Fruit fly (Drosophila melanogaster) whole organism, embryonic: ENCODE data around the gene CG7860.

ENCODE experiments used
- ATbp ChIP-seq: fragments of 200-800 bp; sonication (Bioruptor generic); optimal IDR thresholded peaks from 2 replicates; lab custom pipeline; 2017; ENCODE audit warnings: missing biosample characterization, mild to moderate bottlenecking, missing genetic modification characterization, missing genetic modification reagents
- Atf-2 ChIP-seq: fragments of 200-800 bp; sonication (Bioruptor generic); optimal IDR thresholded peaks from 2 replicates; lab custom pipeline; 2016; ENCODE audit warnings: missing biosample characterization, missing genetic modification characterization
- B-H1 ChIP-seq: fragments of 200-800 bp; sonication (Bioruptor generic); IDR thresholded peaks from 3 replicates; pipeline ENCODE4 v1.3.6; 2022; ENCODE audit warnings: missing biosample characterization, missing genetic modification characterization
- BtbVII ChIP-seq: fragments of 200-800 bp; sonication (Bioruptor generic); optimal IDR thresholded peaks from 3 replicates; lab custom pipeline; 2017; ENCODE audit warnings: missing biosample characterization, mild to moderate bottlenecking, missing genetic modification characterization
- CG10147 ChIP-seq: fragments of 200-800 bp; sonication (Bioruptor generic); optimal IDR thresholded peaks from 2 replicates; lab custom pipeline; 2019; ENCODE audit warnings: missing biosample characterization, mild to moderate bottlenecking, missing genetic modification characterization, moderate library complexity
- CG12299 ChIP-seq: fragments of 200-800 bp; sonication (Bioruptor generic); optimal IDR thresholded peaks from 2 replicates; lab custom pipeline; 2018; ENCODE audit warnings: missing biosample characterization, mild to moderate bottlenecking, missing genetic modification characterization
- CG12744 ChIP-seq: fragments of 200-800 bp; sonication (Bioruptor generic); optimal IDR thresholded peaks from 2 replicates; lab custom pipeline; 2016; ENCODE audit warnings: missing biosample characterization, missing genetic modification characterization
- CG12769 ChIP-seq: fragments of 200-800 bp; sonication (Bioruptor generic); optimal IDR thresholded peaks from 2 replicates; lab custom pipeline; 2019; ENCODE audit warnings: missing biosample characterization, mild to moderate bottlenecking, missing genetic modification characterization, moderate library complexity
- CG13424 ChIP-seq: fragments of 200-800 bp; sonication (Bioruptor generic); optimal IDR thresholded peaks from 2 replicates; lab custom pipeline; 2019; ENCODE audit warnings: missing biosample characterization, mild to moderate bottlenecking, missing genetic modification characterization, moderate library complexity
- CG14050 ChIP-seq: fragments of 200-800 bp; sonication (Bioruptor generic); IDR thresholded peaks from 3 replicates; pipeline ENCODE4 v1.3.6; 2022; ENCODE audit warnings: missing biosample characterization, missing genetic modification characterization
- CG15514 ChIP-seq: fragments of 200-800 bp; sonication (Bioruptor generic); optimal IDR thresholded peaks from 3 replicates; lab custom pipeline; 2017; ENCODE audit warnings: missing biosample characterization, missing genetic modification characterization, mild to moderate bottlenecking, moderate library complexity, missing genetic modification reagents
- CG17359 ChIP-seq: fragments of 200-800 bp; sonication (Bioruptor generic); optimal IDR thresholded peaks from 3 replicates; lab custom pipeline; 2018; ENCODE audit warnings: missing biosample characterization, mild to moderate bottlenecking, missing genetic modification characterization, moderate library complexity
- CG18599 ChIP-seq: fragments of 200-800 bp; sonication (Bioruptor generic); optimal IDR thresholded peaks from 3 replicates; lab custom pipeline; 2017; ENCODE audit warnings: missing biosample characterization, missing genetic modification characterization, mild to moderate bottlenecking, moderate library complexity, missing genetic modification reagents
- CG2116 ChIP-seq: fragments of 200-800 bp; sonication (Bioruptor generic); optimal IDR thresholded peaks from 3 replicates; lab custom pipeline; 2018; ENCODE audit warnings: missing biosample characterization, mild to moderate bottlenecking, missing genetic modification characterization
- CG33557 ChIP-seq: fragments of 200-800 bp; sonication (Bioruptor generic); optimal IDR thresholded peaks from 2 replicates; lab custom pipeline; 2019; ENCODE audit warnings: missing biosample characterization, mild to moderate bottlenecking, missing genetic modification characterization, moderate library complexity
- CG6175 ChIP-seq: fragments of 200-800 bp; sonication (Bioruptor generic); IDR thresholded peaks from 3 replicates; pipeline ENCODE4 v1.3.6; 2022; ENCODE audit warnings: missing biosample characterization, missing genetic modification characterization
- CG7928 ChIP-seq: fragments of 200-800 bp; sonication (Bioruptor generic); optimal IDR thresholded peaks from 2 replicates; lab custom pipeline; 2017; ENCODE audit warnings: missing biosample characterization, mild to moderate bottlenecking, missing genetic modification characterization
- CG8944 ChIP-seq: fragments of 200-800 bp; sonication (Bioruptor generic); optimal IDR thresholded peaks from 3 replicates; lab custom pipeline; 2016; ENCODE audit warnings: missing biosample characterization, missing genetic modification characterization
- CG9609 ChIP-seq: fragments of 200-800 bp; sonication (Bioruptor generic); optimal IDR thresholded peaks from 3 replicates; lab custom pipeline; 2016; ENCODE audit warnings: missing biosample characterization, missing genetic modification characterization
- Camta ChIP-seq: fragments of 200-800 bp; sonication (Bioruptor generic); optimal IDR thresholded peaks from 2 replicates; lab custom pipeline; 2016; ENCODE audit warnings: missing biosample characterization, missing genetic modification characterization
- CoRest ChIP-seq: fragments of 200-800 bp; sonication (Bioruptor generic); optimal IDR thresholded peaks from 3 replicates; lab custom pipeline; 2018; ENCODE audit warnings: missing biosample characterization, mild to moderate bottlenecking, missing genetic modification characterization, moderate library complexity
- Dbx ChIP-seq: fragments of 200-800 bp; sonication (Bioruptor generic); IDR thresholded peaks from 3 replicates; pipeline ENCODE4 v1.3.6; 2022; ENCODE audit warnings: missing biosample characterization, missing genetic modification characterization
- Dek ChIP-seq: fragments of 200-800 bp; sonication (Bioruptor generic); optimal IDR thresholded peaks from 3 replicates; lab custom pipeline; 2019; ENCODE audit warnings: missing biosample characterization, mild to moderate bottlenecking, missing genetic modification characterization, moderate library complexity
- Dip2 ChIP-seq: fragments of 200-800 bp; sonication (Bioruptor generic); IDR thresholded peaks from 2 replicates; pipeline ENCODE4 v1.3.6; 2022; ENCODE audit warnings: missing biosample characterization, missing genetic modification characterization
- Ets97D ChIP-seq: fragments of 200-800 bp; sonication (Bioruptor generic); optimal IDR thresholded peaks from 3 replicates; lab custom pipeline; 2016; ENCODE audit warnings: missing biosample characterization, missing genetic modification characterization
- Fer2 ChIP-seq: fragments of 200-800 bp; sonication (Bioruptor generic); optimal IDR thresholded peaks from 2 replicates; lab custom pipeline; 2018; ENCODE audit warnings: missing biosample characterization, mild to moderate bottlenecking, missing genetic modification characterization, moderate library complexity
- Fer3 ChIP-seq: fragments of 200-800 bp; sonication (Bioruptor generic); optimal IDR thresholded peaks from 2 replicates; lab custom pipeline; 2018; ENCODE audit warnings: missing biosample characterization, mild to moderate bottlenecking, missing genetic modification characterization, moderate library complexity
- H15 ChIP-seq: fragments of 200-800 bp; sonication (Bioruptor generic); IDR thresholded peaks from 3 replicates; pipeline ENCODE4 v1.3.6; 2022; ENCODE audit warnings: missing biosample characterization, missing genetic modification characterization
- HmgZ ChIP-seq: fragments of 200-800 bp; sonication (Bioruptor generic); optimal IDR thresholded peaks from 2 replicates; lab custom pipeline; 2018; ENCODE audit warnings: missing biosample characterization, mild to moderate bottlenecking, missing genetic modification characterization
- Hr3 ChIP-seq: fragments of 200-800 bp; sonication (Bioruptor generic); optimal IDR thresholded peaks from 3 replicates; lab custom pipeline; 2016; ENCODE audit warnings: missing biosample characterization, missing genetic modification characterization
- Kr ChIP-seq: fragments of 200-800 bp; sonication (Bioruptor generic); optimal IDR thresholded peaks from 2 replicates; lab custom pipeline; 2017; ENCODE audit warnings: missing biosample characterization, mild to moderate bottlenecking, missing genetic modification characterization
- NfI ChIP-seq: fragments of 200-800 bp; sonication (Bioruptor generic); optimal IDR thresholded peaks from 3 replicates; lab custom pipeline; 2018; ENCODE audit warnings: missing biosample characterization, mild to moderate bottlenecking, missing genetic modification characterization, moderate library complexity
- Oaz ChIP-seq: fragments of 200-800 bp; sonication (Bioruptor generic); IDR thresholded peaks from 2 replicates; pipeline ENCODE4 v1.3.6; 2022; ENCODE audit warnings: missing biosample characterization, missing genetic modification characterization
- Oli ChIP-seq: fragments of 200-800 bp; sonication (Bioruptor generic); optimal IDR thresholded peaks from 2 replicates; lab custom pipeline; 2018; ENCODE audit warnings: missing biosample characterization, mild to moderate bottlenecking, missing genetic modification characterization, moderate library complexity
- Poxn ChIP-seq: fragments of 200-800 bp; sonication (Bioruptor generic); IDR thresholded peaks from 2 replicates; pipeline ENCODE4 v1.3.6; 2022; ENCODE audit warnings: missing biosample characterization, missing genetic modification characterization
- Xrp1 ChIP-seq: fragments of 200-800 bp; sonication (Bioruptor generic); IDR thresholded peaks from 2 replicates; pipeline ENCODE4 v1.3.6; 2022; ENCODE audit warnings: missing biosample characterization, missing genetic modification characterization
- az2 ChIP-seq: fragments of 200-800 bp; sonication (Bioruptor generic); optimal IDR thresholded peaks from 3 replicates; lab custom pipeline; 2016; ENCODE audit warnings: missing biosample characterization, missing genetic modification characterization
- bcd ChIP-seq: fragments of 200-800 bp; sonication (Bioruptor generic); optimal IDR thresholded peaks from 2 replicates; lab custom pipeline; 2017; ENCODE audit warnings: missing biosample characterization, mild to moderate bottlenecking, missing genetic modification characterization
- cato ChIP-seq: fragments of 200-800 bp; sonication (Bioruptor generic); optimal IDR thresholded peaks from 2 replicates; lab custom pipeline; 2016; ENCODE audit warnings: missing biosample characterization, missing genetic modification characterization, borderline replicate concordance
- chif ChIP-seq, 2 experiments: fragments of 200-800 bp; sonication (Bioruptor generic); optimal IDR thresholded peaks; 3 replicates each; lab custom pipeline; 2016; ENCODE audit warnings: missing biosample characterization in 2 of 2, missing genetic modification characterization in 2 of 2
- dimm ChIP-seq: fragments of 200-800 bp; sonication (Bioruptor generic); IDR thresholded peaks from 2 replicates; pipeline ENCODE4 v1.3.6; 2022; ENCODE audit warnings: missing biosample characterization, missing genetic modification characterization
- dysf ChIP-seq: fragments of 200-800 bp; sonication (Bioruptor generic); IDR thresholded peaks from 3 replicates; pipeline ENCODE4 v1.3.6; 2022; ENCODE audit warnings: missing biosample characterization, missing genetic modification characterization
- eve ChIP-seq, 2 experiments: fragments of >200 bp; optimal IDR thresholded peaks; 2 replicates each; lab custom pipeline; 2017; ENCODE audit warnings: missing biosample characterization in 2 of 2, missing genetic modification characterization in 2 of 2
- org-1 ChIP-seq: fragments of 200-800 bp; sonication (Bioruptor generic); optimal IDR thresholded peaks from 2 replicates; lab custom pipeline; 2017; ENCODE audit warnings: missing biosample characterization, missing genetic modification characterization
- peb ChIP-seq: fragments of 200-800 bp; sonication (Bioruptor generic); IDR thresholded peaks from 2 replicates; pipeline ENCODE4 v1.3.6; 2022; ENCODE audit warnings: missing biosample characterization, missing genetic modification characterization
- pho ChIP-seq: fragments of 200-800 bp; sonication (Bioruptor generic); optimal IDR thresholded peaks from 2 replicates; lab custom pipeline; 2016; ENCODE audit warnings: missing biosample characterization, missing genetic modification characterization
- ro ChIP-seq: fragments of 200-800 bp; sonication (Bioruptor generic); IDR thresholded peaks from 2 replicates; pipeline ENCODE4 v1.3.6; 2022; ENCODE audit warnings: missing biosample characterization, missing genetic modification characterization
- row ChIP-seq: fragments of 200-800 bp; sonication (Bioruptor generic); IDR thresholded peaks from 3 replicates; pipeline ENCODE4 v1.3.6; 2022; ENCODE audit warnings: missing biosample characterization, missing genetic modification characterization
- stc ChIP-seq: fragments of 200-800 bp; sonication (Bioruptor generic); IDR thresholded peaks from 2 replicates; pipeline ENCODE4 v1.3.6; 2022; ENCODE audit warnings: missing biosample characterization, missing genetic modification characterization
- vfl ChIP-seq: fragments of 200-800 bp; sonication (Bioruptor generic); optimal IDR thresholded peaks from 2 replicates; lab custom pipeline; 2016; ENCODE audit warnings: missing biosample characterization, missing genetic modification characterization
- vvl ChIP-seq: fragments of 200-800 bp; sonication (Bioruptor generic); IDR thresholded peaks from 2 replicates; pipeline ENCODE4 v1.3.6; 2022; ENCODE audit warnings: missing biosample characterization, missing genetic modification characterization

Gene CG7860

dm6 chrX:15599697-15600096 lies 30.9 kb downstream of the CG7860 start (continued):
- TF ChIP-seq CG6175 (GFP tag; lab: Robert Waterston, UW) = 0 out of 3 replicates have a peak, but pooled peaks have one; percentile 14
- peak; percentile 66 for TF ChIP-seq CG13424 (tag; lab: Kevin White, UChicago)
- TF ChIP-seq CG9609 (GFP tag; lab: Kevin White, UChicago) = peak; percentile 51
- peak; percentile 32 for TF ChIP-seq Atf-2 (GFP tag; lab: Kevin White, UChicago)
- TF ChIP-seq org-1 (GFP tag; lab: Kevin White, UChicago) = peak; percentile 30
- peak; percentile 67 for TF ChIP-seq row (GFP tag; lab: Robert Waterston, UW)
- peak; percentile 26; the same call in 1 of the 2 replicates for TF ChIP-seq ro (GFP tag; lab: Robert Waterston, UW)
- TF ChIP-seq CG7928 (GFP tag; lab: Kevin White, UChicago) = peak; percentile 14
- peak; percentile 79 for TF ChIP-seq dysf (GFP tag; lab: Robert Waterston, UW)
- peak; percentile 13 for TF ChIP-seq vfl (GFP tag; lab: Kevin White, UChicago)
- peak; percentile 45 for TF ChIP-seq NfI
- TF ChIP-seq Dip2 (GFP tag; lab: Robert Waterston, UW) = no peak
- peak; percentile 48; the same call in 1 of the 2 replicates for TF ChIP-seq Xrp1 (GFP tag; lab: Robert Waterston, UW)
- peak; percentile 12 to 40 for TF ChIP-seq chif (GFP tag; optimal IDR thresholded peaks at IDR 0.05; lab: Kevin White, UChicago)
- TF ChIP-seq H15 (GFP tag; lab: Robert Waterston, UW) = 0 out of 3 replicates have a peak, but pooled peaks have one; percentile 35
- peak; percentile 57 for TF ChIP-seq CG18599 (GFP tag; lab: Kevin White, UChicago)
- TF ChIP-seq CG33557 (GFP tag; lab: Kevin White, UChicago) = no peak
- peak; percentile 48 for TF ChIP-seq CG10147 (GFP tag; lab: Kevin White, UChicago)
- TF ChIP-seq pho (GFP tag; lab: Kevin White, UChicago) = peak; percentile 1
- TF ChIP-seq bcd (GFP tag; lab: Kevin White, UChicago) = peak; percentile 47
- TF ChIP-seq CG15514 (GFP tag; lab: Kevin White, UChicago) = peak; percentile 30
- TF ChIP-seq BtbVII (GFP tag; lab: Kevin White, UChicago) = peak; percentile 29
- peak; percentile 12 for TF ChIP-seq HmgZ
- TF ChIP-seq CG17359 (tag; lab: Kevin White, UChicago) = peak; percentile 72
- TF ChIP-seq Poxn (GFP tag; lab: Robert Waterston, UW) = no peak
- peak; percentile 24 for TF ChIP-seq CG12299 (tag; lab: Kevin White, UChicago)
- peak; percentile 53 for TF ChIP-seq ATbp (GFP tag; lab: Kevin White, UChicago)
- TF ChIP-seq Ets97D (GFP tag; lab: Kevin White, UChicago) = peak; percentile 7
- peak; percentile 66 for TF ChIP-seq CoRest (tag; lab: Kevin White, UChicago)
- no peak for TF ChIP-seq cato (GFP tag; lab: Kevin White, UChicago)
- TF ChIP-seq Fer3 (tag; lab: Kevin White, UChicago) = peak; percentile 45
- peak; percentile 77 for TF ChIP-seq CG12769 (tag; lab: Kevin White, UChicago)
- peak; percentile 43; the same call in 1 of the 2 replicates for TF ChIP-seq Oaz (GFP tag; lab: Robert Waterston, UW)
- TF ChIP-seq Dbx (GFP tag; lab: Robert Waterston, UW) = 0 out of 3 replicates have a peak, but pooled peaks have one; percentile 43
- peak; percentile 52 for TF ChIP-seq Dek
- peak; percentile 7 for TF ChIP-seq CG12744 (GFP tag; lab: Kevin White, UChicago)
- peak; percentile 71 for TF ChIP-seq vvl (GFP tag; lab: Robert Waterston, UW)
- no peak for TF ChIP-seq dimm (GFP tag; lab: Robert Waterston, UW)
- TF ChIP-seq stc (GFP tag; lab: Robert Waterston, UW) = peak; percentile 62
- TF ChIP-seq CG14050 (GFP tag; lab: Robert Waterston, UW) = peak; percentile 51; the same call in 2 of the 3 replicates
- TF ChIP-seq Kr (GFP tag; lab: Kevin White, UChicago) = no peak
- no peak for TF ChIP-seq CG2116
- peak; percentile 16 for TF ChIP-seq Camta (GFP tag; lab: Kevin White, UChicago)
- peak in 1 of 2 experiments; percentile 69 for TF ChIP-seq eve (GFP tag; optimal IDR thresholded peaks at IDR 0.05; lab: Kevin White, UChicago)
- no peak for TF ChIP-seq Fer2 (tag; lab: Kevin White, UChicago)
- TF ChIP-seq az2 (GFP tag; lab: Kevin White, UChicago) = peak; percentile 54
- peak; percentile 67 for TF ChIP-seq Oli
- TF ChIP-seq B-H1 (GFP tag; lab: Robert Waterston, UW) = peak; percentile 52
- peak; percentile 38; the same call in 1 of the 2 replicates for TF ChIP-seq peb (GFP tag; lab: Robert Waterston, UW)
- peak; percentile 34 for TF ChIP-seq Hr3 (GFP tag; lab: Kevin White, UChicago)
- TF ChIP-seq CG8944 = peak; percentile 40
